Fruit fly (Drosophila melanogaster): ENCODE measurements around the gene CG33253.

CG33253 gene

DNA sequence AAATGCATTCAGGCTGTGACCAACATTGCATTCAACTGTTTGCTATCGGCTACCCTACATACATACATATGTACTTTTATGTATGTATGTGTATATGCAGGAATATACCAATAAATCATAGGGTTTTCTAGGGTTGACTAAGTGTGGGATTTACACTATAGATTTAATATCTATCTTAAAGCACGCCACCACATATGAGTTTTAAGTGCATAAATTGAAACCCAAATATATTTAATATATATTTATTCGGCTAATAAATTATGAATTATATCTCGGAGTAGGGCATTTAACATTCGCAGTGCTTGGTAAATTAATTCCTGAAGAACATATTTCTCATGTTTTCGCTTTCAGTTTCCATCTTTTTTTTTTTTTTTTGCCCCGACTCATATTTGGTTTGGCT, 23.3 kb upstream of the CG33253 start (continued):
- TF ChIP-seq CG16813 (GFP tag; IDR thresholded peaks at IDR 0.05; ENCODE audit: partially characterized antibody) (no peak), CG32772 (GFP tag; IDR thresholded peaks at IDR 0.05) (no peak), Bgb (GFP tag; IDR thresholded peaks at IDR 0.05; ENCODE audit: partially characterized antibody) (no peak), gsb (GFP tag; IDR thresholded peaks at IDR 0.05) (no peak), CG10366 (GFP tag; IDR thresholded peaks at IDR 0.05) (no peak), pnt (GFP tag; optimal IDR thresholded peaks at IDR 0.05) (no peak), CG17802 (tag; optimal IDR thresholded peaks at IDR 0.05) (no peak), CG31365 (tag; optimal IDR thresholded peaks at IDR 0.05) (no peak), CG12942 (GFP tag; optimal IDR thresholded peaks at IDR 0.05) (no peak), Dfd (GFP tag; optimal IDR thresholded peaks at IDR 0.05) (no peak), Rfx (GFP tag; IDR thresholded peaks at IDR 0.05) (no peak), Opbp (GFP tag; IDR thresholded peaks at IDR 0.05; ENCODE audit: partially characterized antibody) (no peak), Dip3 (GFP tag; optimal IDR thresholded peaks at IDR 0.05) (no peak), CHES-1-like (GFP tag; optimal IDR thresholded peaks at IDR 0.05) (no peak), gro (GFP tag; optimal IDR thresholded peaks at IDR 0.05) (no peak), esg (GFP tag; conservative IDR thresholded peaks at IDR 0.05) (no peak), Myb (GFP tag; optimal IDR thresholded peaks at IDR 0.05) (no peak), toy (GFP tag; IDR thresholded peaks at IDR 0.05) (no peak), Stat92E (GFP tag; optimal IDR thresholded peaks at IDR 0.05) (no peak), CG18619 (GFP tag; optimal IDR thresholded peaks at IDR 0.05) (no peak), NK7.1 (GFP tag; optimal IDR thresholded peaks at IDR 0.05) (no peak), Nf-YC (tag; optimal IDR thresholded peaks at IDR 0.05) (no peak), HLHmδ (GFP tag; optimal IDR thresholded peaks at IDR 0.05) (no peak), Hr51 (GFP tag; optimal IDR thresholded peaks at IDR 0.05) (peak in 1 of 2 experiments; percentile 26), Asciz (GFP tag; optimal IDR thresholded peaks at IDR 0.05) (peak; percentile 25), CG6683 (GFP tag; optimal IDR thresholded peaks at IDR 0.05) (no peak), row (GFP tag; IDR thresholded peaks at IDR 0.05) (peak; percentile 53), CG2129 (GFP tag; IDR thresholded peaks at IDR 0.05; ENCODE audit: partially characterized antibody) (no peak), MBD-R2 (GFP tag; IDR thresholded peaks at IDR 0.05) (no peak), CG10321 (GFP tag; IDR thresholded peaks at IDR 0.05) (no peak)

DNA sequence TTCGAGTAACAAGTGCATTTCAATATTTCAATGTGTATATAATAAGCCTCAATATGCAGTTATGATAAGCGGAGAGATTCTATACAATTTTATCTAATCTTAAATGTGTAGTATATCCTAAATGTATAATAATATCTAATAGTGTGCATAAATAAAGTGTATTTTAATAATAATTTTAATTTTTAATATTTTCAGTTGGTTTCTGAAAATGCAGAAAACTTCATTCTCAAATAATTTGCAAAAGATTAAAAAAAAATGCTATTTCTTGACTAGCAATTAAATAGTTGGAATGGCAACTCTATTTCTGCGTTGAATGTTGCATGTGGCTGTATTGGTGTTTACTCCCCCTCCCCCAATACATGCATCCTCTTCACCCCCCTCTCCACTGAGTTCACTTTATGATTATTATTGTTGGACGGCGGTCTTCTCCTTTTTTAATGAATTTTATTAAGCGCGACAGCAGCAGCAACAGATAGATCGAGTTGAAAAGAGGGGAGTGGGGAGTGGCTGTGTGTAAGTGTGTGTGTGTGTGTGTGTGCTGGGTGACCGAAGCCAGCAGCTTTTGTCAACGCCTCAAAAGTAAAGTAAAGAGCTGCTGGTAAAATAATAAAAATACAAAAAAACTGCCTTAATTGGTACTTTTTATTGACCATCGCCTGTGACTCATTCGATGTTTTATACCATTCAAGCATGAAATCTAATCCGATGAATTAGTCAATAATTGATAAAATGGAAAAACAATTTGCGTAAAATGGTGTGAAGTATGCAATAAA, 22.4 kb upstream of the CG33253 start:
- TF ChIP-seq CG12155 (GFP tag; optimal IDR thresholded peaks at IDR 0.05) (no peak), crol (GFP tag; IDR thresholded peaks at IDR 0.05) (peak; percentile 75), Ptx1 (GFP tag; IDR thresholded peaks at IDR 0.05) (no peak), CG9817 (tag; optimal IDR thresholded peaks at IDR 0.05) (no peak), Meics (GFP tag; optimal IDR thresholded peaks at IDR 0.05) (no peak), Ravus (GFP tag; IDR thresholded peaks at IDR 0.05) (no peak), Doc3 (GFP tag; IDR thresholded peaks at IDR 0.05; ENCODE audit: partially characterized antibody) (no peak), gt (GFP tag; IDR thresholded peaks at IDR 0.05) (no peak), PHDP (tag; optimal IDR thresholded peaks at IDR 0.05) (no peak), usp (GFP tag; optimal IDR thresholded peaks at IDR 0.05) (no peak), peb (GFP tag; IDR thresholded peaks at IDR 0.05) (no peak), gem (tag; optimal IDR thresholded peaks at IDR 0.05) (peak; percentile 8), Dad (GFP tag; optimal IDR thresholded peaks at IDR 0.05) (no peak), CG2116 (GFP tag; optimal IDR thresholded peaks at IDR 0.05) (no peak), CG10979 (tag; optimal IDR thresholded peaks at IDR 0.05) (no peak), sens-2 (GFP tag; IDR thresholded peaks at IDR 0.05) (no peak), rib (GFP tag; IDR thresholded peaks at IDR 0.05) (no peak), Gug (GFP tag; IDR thresholded peaks at IDR 0.05) (no peak), CG18011 (GFP tag; optimal IDR thresholded peaks at IDR 0.05) (peak; percentile 72), CG10565 (GFP tag; optimal IDR thresholded peaks at IDR 0.05) (no peak), Hey (tag; optimal IDR thresholded peaks at IDR 0.05) (no peak), CG16779 (GFP tag; IDR thresholded peaks at IDR 0.05) (no peak)

Measured in whole organism, embryonic.